Worm (Caenorhabditis elegans) whole organism, early embryonic: ENCODE data around the gene spp-21.

Experiments
- B0310.2 ChIP-seq: sonication (generic microtip); optimal IDR thresholded peaks from 2 replicates; lab custom pipeline; 2016; ENCODE audit warnings: mild to moderate bottlenecking, missing genetic modification characterization, missing compliant biosample characterization
- F13C5.2 ChIP-seq: sonication (generic microtip); optimal IDR thresholded peaks from 2 replicates; lab custom pipeline; 2017; ENCODE audit warnings: mild to moderate bottlenecking, missing genetic modification characterization, inconsistent platforms, missing compliant biosample characterization
- aly-1 ChIP-seq: sonication (generic microtip); optimal IDR thresholded peaks from 2 replicates; lab custom pipeline; 2016; ENCODE audit warnings: missing genetic modification characterization, missing compliant biosample characterization
- ama-1 ChIP-seq: fragments of 150-350 bp; optimal IDR thresholded peaks from 2 replicates; lab custom pipeline; 2014
- ets-7 ChIP-seq: sonication (generic microtip); optimal IDR thresholded peaks from 2 replicates; lab custom pipeline; 2016; ENCODE audit warnings: missing genotype, missing genetic modification characterization, missing compliant biosample characterization
- flt-1 ChIP-seq: fragments of 200-800 bp; sonication (Bioruptor generic); IDR thresholded peaks from 2 replicates; pipeline ENCODE4 v1.3.6; 2022; ENCODE audit warnings: missing genetic modification characterization, missing compliant biosample characterization
- hmbx-1 ChIP-seq: sonication (generic microtip); optimal IDR thresholded peaks from 2 replicates; lab custom pipeline; 2016; ENCODE audit warnings: mild to moderate bottlenecking, missing genetic modification characterization, missing compliant biosample characterization
- hmg-4 ChIP-seq: fragments of 200-800 bp; sonication (Bioruptor generic); optimal IDR thresholded peaks from 2 replicates; lab custom pipeline; 2018; ENCODE audit warnings: mild to moderate bottlenecking, missing genetic modification characterization, missing compliant biosample characterization
- pes-1 ChIP-seq: fragments of 200-800 bp; sonication (Bioruptor generic); IDR thresholded peaks from 2 replicates; pipeline ENCODE4 v1.3.6; 2022; ENCODE audit warnings: missing genetic modification reagents, missing genetic modification characterization, missing compliant biosample characterization
- scrt-1 ChIP-seq: fragments of 200-800 bp; sonication (Bioruptor generic); IDR thresholded peaks from 2 replicates; pipeline ENCODE4 v1.3.6; 2022; ENCODE audit warnings: missing genetic modification characterization, missing compliant biosample characterization
- sea-1 ChIP-seq: fragments of 200-800 bp; sonication (Bioruptor generic); conservative IDR thresholded peaks from 2 replicates; pipeline ENCODE4 v1.3.6; 2022; ENCODE audit warnings: missing genetic modification characterization, missing compliant biosample characterization
- tbx-11 ChIP-seq: fragments of 200-800 bp; sonication (Bioruptor generic); IDR thresholded peaks from 2 replicates; pipeline ENCODE4 v1.3.6; 2022; ENCODE audit warnings: missing genetic modification characterization, missing compliant biosample characterization
- tbx-37 ChIP-seq: fragments of 200-800 bp; sonication (Bioruptor generic); conservative IDR thresholded peaks from 2 replicates; pipeline ENCODE4 v1.3.6; 2022; ENCODE audit warnings: missing genetic modification reagents, missing genetic modification characterization, missing compliant biosample characterization

DNA sequence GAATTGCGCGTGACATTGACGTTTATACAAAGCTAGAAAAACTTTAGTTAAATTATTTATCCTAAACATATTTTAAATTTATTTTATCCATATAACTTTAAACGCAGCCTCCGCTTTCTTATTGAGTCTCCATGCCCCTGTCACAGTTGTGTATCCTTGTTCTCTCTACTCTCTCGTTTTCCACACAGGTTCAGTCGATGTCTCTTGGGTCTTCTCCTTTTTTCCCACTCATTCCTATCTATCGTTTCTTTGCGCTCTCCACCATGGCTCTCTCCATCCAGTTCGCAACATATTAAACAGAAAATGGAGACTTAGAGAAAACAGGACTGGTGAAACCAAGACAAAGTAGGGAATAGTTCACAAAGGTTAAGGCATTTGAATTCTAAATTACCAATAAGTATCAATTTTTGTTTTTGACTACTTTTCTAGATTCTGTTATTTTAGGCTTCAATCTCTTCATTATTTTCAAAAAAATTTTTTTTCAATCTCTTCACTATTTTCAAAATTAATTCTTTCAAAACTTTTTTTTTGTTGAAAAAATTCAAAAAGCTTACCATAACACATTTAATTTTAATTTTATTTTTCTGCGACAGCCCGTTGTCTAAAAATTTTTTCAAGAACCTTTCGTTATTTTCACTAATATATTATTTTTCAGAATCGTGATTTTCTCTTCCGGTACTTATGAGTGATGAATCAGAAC lies 32.3 kb downstream of the spp-21 start, which contains the start of gene sdc-2:
- peak; percentile 63 for TF ChIP-seq F13C5.2 (tag; lab: Kevin White, UChicago)
- no peak for TF ChIP-seq flt-1 (GFP tag; lab: Robert Waterston, UW)
- TF ChIP-seq aly-1 = no peak
- TF ChIP-seq ets-7 (tag; lab: Kevin White, UChicago) = no peak
- no peak for TF ChIP-seq tbx-11 (GFP tag; lab: Robert Waterston, UW)
- TF ChIP-seq hmbx-1 (tag; lab: Kevin White, UChicago) = no peak
- no peak for TF ChIP-seq ama-1 (lab: Kevin White, UChicago)
- TF ChIP-seq tbx-37 (GFP tag; lab: Robert Waterston, UW) = no peak
- no peak for TF ChIP-seq B0310.2 (tag; lab: Kevin White, UChicago)
- no peak for TF ChIP-seq scrt-1 (GFP tag; lab: Robert Waterston, UW)
- TF ChIP-seq pes-1 (GFP tag; lab: Robert Waterston, UW) = no peak
- no peak for TF ChIP-seq sea-1
- TF ChIP-seq hmg-4 = peak; percentile 74
